Worm (Caenorhabditis elegans): ENCODE data around the gene fbxb-95.

DNA sequence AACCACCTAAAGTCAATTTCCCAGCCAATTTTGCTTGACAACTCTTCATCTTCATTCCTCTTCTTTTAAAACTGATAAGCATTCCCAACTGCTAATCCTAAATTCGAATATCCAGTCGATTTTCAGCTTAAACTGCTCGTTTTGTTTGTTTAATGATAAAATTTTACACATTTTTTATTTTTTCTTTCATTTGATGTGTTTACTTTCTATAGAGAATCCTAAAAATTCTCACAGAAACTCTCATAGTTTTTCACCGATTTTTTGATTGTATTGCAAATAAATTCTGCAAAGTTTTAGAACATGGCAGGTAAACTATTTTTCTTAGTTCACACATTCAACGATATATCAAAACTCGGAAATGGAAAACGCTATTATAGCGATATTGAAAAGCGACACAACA is 41.6 kb downstream of the fbxb-95 start, which contains the start of gene math-25:
- TF ChIP-seq hnd-1 (tag; optimal IDR thresholded peaks at IDR 0.05) (no peak), pes-1 (GFP tag; IDR thresholded peaks at IDR 0.05) (no peak), B0310.2 (tag; optimal IDR thresholded peaks at IDR 0.05) (no peak), tbx-11 (GFP tag; IDR thresholded peaks at IDR 0.05) (no peak), ama-1 (optimal IDR thresholded peaks at IDR 0.05) (no peak), sea-1 (GFP tag; conservative IDR thresholded peaks at IDR 0.05) (no peak), flt-1 (GFP tag; IDR thresholded peaks at IDR 0.05) (no peak), ceh-36 (tag; optimal IDR thresholded peaks at IDR 0.05) (no peak)
